Worm (Caenorhabditis elegans) whole organism, mixed stage, embryonic: ENCODE measurements around the gene lido-6.

Experiments
- bed-3 ChIP-seq: fragments of 200-800 bp; sonication (Bioruptor generic); optimal IDR thresholded peaks from 3 replicates; lab custom pipeline; 2018; ENCODE audit warnings: mild to moderate bottlenecking, missing genetic modification characterization, moderate library complexity, missing compliant biosample characterization
- blmp-1 ChIP-seq: fragments of 150-350 bp; optimal IDR thresholded peaks from 2 replicates; lab custom pipeline; 2014; ENCODE audit warnings: missing biosample characterization, missing genetic modification characterization
- elt-1 ChIP-seq: sonication (generic microtip); optimal IDR thresholded peaks from 2 replicates; lab custom pipeline; 2017; ENCODE audit warnings: missing genetic modification characterization, mild to moderate bottlenecking, missing compliant biosample characterization, antibody characterized with exemption, moderate library complexity, borderline replicate concordance; ENCODE audit not compliant: insufficient read depth
- elt-3 ChIP-seq: fragments of 150-350 bp; optimal IDR thresholded peaks from 2 replicates; lab custom pipeline; 2014; ENCODE audit warnings: missing biosample characterization, missing genetic modification characterization
- lin-13 ChIP-seq: fragments of 150-350 bp; optimal IDR thresholded peaks from 2 replicates; lab custom pipeline; 2014; ENCODE audit warnings: missing biosample characterization, missing genetic modification characterization
- mep-1 ChIP-seq: fragments of 150-350 bp; optimal IDR thresholded peaks from 2 replicates; lab custom pipeline; 2017; ENCODE audit warnings: missing biosample characterization, missing genetic modification reagents, missing genetic modification characterization, inconsistent platforms
- nhr-237 ChIP-seq: fragments of 150-350 bp; optimal IDR thresholded peaks from 2 replicates; lab custom pipeline; 2014; ENCODE audit warnings: missing biosample characterization, missing genetic modification characterization
- snpc-4 ChIP-seq: fragments of 150-350 bp; optimal IDR thresholded peaks from 2 replicates; lab custom pipeline; 2014; ENCODE audit warnings: missing biosample characterization, missing genetic modification characterization
- tbx-8 ChIP-seq: fragments of 200-800 bp; sonication (Bioruptor generic); optimal IDR thresholded peaks from 2 replicates; lab custom pipeline; 2018; ENCODE audit warnings: mild to moderate bottlenecking, missing genetic modification characterization, moderate library complexity, missing compliant biosample characterization
- unc-39 ChIP-seq: fragments of 150-350 bp; optimal IDR thresholded peaks from 2 replicates; lab custom pipeline; 2014; ENCODE audit warnings: missing biosample characterization, missing genetic modification characterization
- unc-62 ChIP-seq: fragments of 150-350 bp; optimal IDR thresholded peaks from 2 replicates; lab custom pipeline; 2014; ENCODE audit warnings: missing biosample characterization, missing genetic modification reagents, missing genetic modification characterization

- TF ChIP-seq elt-3 (tag; lab: Kevin White, UChicago) (no peak), snpc-4 (tag; lab: Kevin White, UChicago) (no peak), unc-39 (no peak), mep-1 (tag; lab: Kevin White, UChicago) (no peak), bed-3 (no peak), nhr-237 (tag; lab: Kevin White, UChicago) (no peak), blmp-1 (tag; lab: Kevin White, UChicago) (no peak), tbx-8 (GFP tag; lab: Kevin White, UChicago) (no peak), lin-13 (tag; lab: Kevin White, UChicago) (no peak), unc-62 (GFP tag; lab: Kevin White, UChicago) (no peak), elt-1 (tag; lab: Kevin White, UChicago) (no peak)
Observed at ce11 chrX:17146545-17146944, 31.6 kb upstream of the lido-6 start.
